Worm (Caenorhabditis elegans) whole organism, L1 larva: ENCODE measurements around the gene srx-51.

ENCODE experiments used
- C16A3.4 ChIP-seq: fragments of 150-350 bp; optimal IDR thresholded peaks from 2 replicates; lab custom pipeline; 2014; ENCODE audit warnings: missing biosample characterization, missing genetic modification characterization
- C34B4.2 ChIP-seq: sonication (generic microtip); optimal IDR thresholded peaks from 2 replicates; lab custom pipeline; 2017; ENCODE audit warnings: mild to moderate bottlenecking, missing genetic modification characterization, missing compliant biosample characterization
- F16B12.6 ChIP-seq: fragments of 150-350 bp; optimal IDR thresholded peaks from 2 replicates; lab custom pipeline; 2014; ENCODE audit warnings: missing biosample characterization, missing genetic modification characterization
- ceh-8 ChIP-seq: fragments of 200-800 bp; sonication (Bioruptor generic); optimal IDR thresholded peaks from 2 replicates; lab custom pipeline; 2018; ENCODE audit warnings: mild to moderate bottlenecking, missing genetic modification characterization, moderate library complexity, missing compliant biosample characterization
- ceh-82 ChIP-seq, 3 experiments: fragments of 150-350 bp in 1 of 3; sonication (generic microtip) in 2 of 3; optimal IDR thresholded peaks; 2 replicates each; lab custom pipeline; 2014 to 2017; ENCODE audit warnings: missing biosample characterization in 3 of 3, missing genetic modification characterization in 3 of 3
- dsc-1 ChIP-seq: sonication (generic microtip); optimal IDR thresholded peaks from 2 replicates; lab custom pipeline; 2016; ENCODE audit warnings: mild to moderate bottlenecking, missing genetic modification characterization, missing compliant biosample characterization
- ets-5 ChIP-seq: fragments of 200-800 bp; sonication (Bioruptor generic); IDR thresholded peaks from 2 replicates; pipeline ENCODE4 v1.3.6; 2022; ENCODE audit warnings: missing genetic modification characterization, missing compliant biosample characterization
- fkh-10 ChIP-seq: sonication (generic microtip); optimal IDR thresholded peaks from 2 replicates; lab custom pipeline; 2017; ENCODE audit warnings: missing biosample characterization, missing genetic modification reagents, missing genetic modification characterization
- fkh-8 ChIP-seq: sonication (generic microtip); optimal IDR thresholded peaks from 2 replicates; lab custom pipeline; 2016; ENCODE audit warnings: mild to moderate bottlenecking, missing genetic modification characterization, missing compliant biosample characterization
- grh-1 ChIP-seq: fragments of 200-800 bp; sonication (Bioruptor generic); IDR thresholded peaks from 2 replicates; pipeline ENCODE4 v1.3.6; 2022; ENCODE audit warnings: missing genetic modification reagents, missing genetic modification characterization, missing compliant biosample characterization
- hlh-17 ChIP-seq: fragments of 200-800 bp; sonication (Bioruptor generic); optimal IDR thresholded peaks from 2 replicates; lab custom pipeline; 2018; ENCODE audit warnings: missing genetic modification characterization, mild to moderate bottlenecking, missing compliant biosample characterization, moderate library complexity, borderline replicate concordance
- hlh-4 ChIP-seq: sonication (generic microtip); optimal IDR thresholded peaks from 2 replicates; lab custom pipeline; 2016; ENCODE audit warnings: mild to moderate bottlenecking, missing genetic modification characterization, missing compliant biosample characterization
- isw-1 ChIP-seq: fragments of 200-800 bp; sonication (Bioruptor generic); IDR thresholded peaks from 2 replicates; pipeline ENCODE4 v1.3.6; 2022; ENCODE audit warnings: missing genetic modification characterization, missing compliant biosample characterization
- lin-13 ChIP-seq: fragments of 150-350 bp; optimal IDR thresholded peaks from 2 replicates; lab custom pipeline; 2014; ENCODE audit warnings: missing biosample characterization, missing genetic modification reagents, missing genetic modification characterization
- lin-35 ChIP-seq, 2 experiments: fragments of 150-350 bp; optimal IDR thresholded peaks; 2 replicates each; lab custom pipeline; 2014; ENCODE audit warnings: missing biosample characterization in 2 of 2, missing genetic modification characterization in 2 of 2, missing genetic modification reagents in 2 of 2
- lin-39 ChIP-seq: fragments of 150-350 bp; optimal IDR thresholded peaks from 2 replicates; lab custom pipeline; 2014; ENCODE audit warnings: missing biosample characterization, missing genetic modification reagents, missing genetic modification characterization
- lir-3 ChIP-seq: sonication (generic microtip); optimal IDR thresholded peaks from 2 replicates; lab custom pipeline; 2016; ENCODE audit warnings: mild to moderate bottlenecking, missing genetic modification characterization, moderate library complexity, missing compliant biosample characterization; ENCODE audit not compliant: poor library complexity
- lsy-2 ChIP-seq, 2 experiments: fragments of 150-350 bp; optimal IDR thresholded peaks; 2 replicates each; lab custom pipeline; 2014; ENCODE audit warnings: missing biosample characterization in 2 of 2, missing genetic modification characterization in 2 of 2
- mdl-1 ChIP-seq, 2 experiments: fragments of 150-350 bp; optimal IDR thresholded peaks; 2 replicates each; lab custom pipeline; 2014 to 2017; ENCODE audit warnings: missing biosample characterization in 2 of 2, missing genetic modification characterization in 2 of 2, inconsistent platforms in 1 of 2
- nhr-19 ChIP-seq: fragments of 200-800 bp; sonication (Bioruptor generic); conservative IDR thresholded peaks from 2 replicates; pipeline ENCODE4 v1.3.6; 2022; ENCODE audit warnings: missing genetic modification characterization, missing compliant biosample characterization
- nhr-237 ChIP-seq: fragments of 150-350 bp; optimal IDR thresholded peaks from 2 replicates; lab custom pipeline; 2014; ENCODE audit warnings: missing biosample characterization, missing genetic modification characterization
- nhr-47 ChIP-seq: sonication (generic microtip); optimal IDR thresholded peaks from 2 replicates; lab custom pipeline; 2016; ENCODE audit warnings: mild to moderate bottlenecking, missing genetic modification characterization, moderate library complexity, missing compliant biosample characterization
- nhr-71 ChIP-seq: sonication (generic microtip); optimal IDR thresholded peaks from 2 replicates; lab custom pipeline; 2016; ENCODE audit warnings: mild to moderate bottlenecking, missing genetic modification characterization, moderate library complexity, missing compliant biosample characterization
- nhr-77 ChIP-seq: fragments of 150-350 bp; optimal IDR thresholded peaks from 2 replicates; lab custom pipeline; 2014; ENCODE audit warnings: missing biosample characterization, missing genetic modification characterization
- pax-3 ChIP-seq: fragments of 200-800 bp; sonication (Bioruptor generic); optimal IDR thresholded peaks from 2 replicates; lab custom pipeline; 2018; ENCODE audit warnings: mild to moderate bottlenecking, missing genetic modification characterization, moderate library complexity, missing compliant biosample characterization
- pqm-1 ChIP-seq: sonication (generic microtip); optimal IDR thresholded peaks from 3 replicates; lab custom pipeline; 2017; ENCODE audit warnings: missing biosample characterization, missing genetic modification characterization
- snpc-4 ChIP-seq: fragments of 150-350 bp; optimal IDR thresholded peaks from 2 replicates; lab custom pipeline; 2014; ENCODE audit warnings: missing biosample characterization, missing genetic modification characterization
- snu-23 ChIP-seq: sonication (generic microtip); optimal IDR thresholded peaks from 2 replicates; lab custom pipeline; 2016; ENCODE audit warnings: missing genetic modification characterization, missing compliant biosample characterization
- swsn-7 ChIP-seq: sonication (generic microtip); optimal IDR thresholded peaks from 2 replicates; lab custom pipeline; 2016; ENCODE audit warnings: missing genetic modification characterization, missing compliant biosample characterization
- unc-86 ChIP-seq: sonication (generic microtip); optimal IDR thresholded peaks from 2 replicates; lab custom pipeline; 2016; ENCODE audit warnings: missing genetic modification characterization, missing compliant biosample characterization
- vab-15 ChIP-seq: sonication (generic microtip); optimal IDR thresholded peaks from 2 replicates; lab custom pipeline; 2017; ENCODE audit warnings: missing genotype, mild to moderate bottlenecking, missing genetic modification characterization, missing compliant biosample characterization
- zip-4 ChIP-seq: fragments of 200-800 bp; sonication (Bioruptor generic); optimal IDR thresholded peaks from 2 replicates; lab custom pipeline; 2018; ENCODE audit warnings: mild to moderate bottlenecking, missing genetic modification characterization, moderate library complexity, missing compliant biosample characterization
- ztf-4 ChIP-seq: fragments of 150-350 bp; optimal IDR thresholded peaks from 2 replicates; lab custom pipeline; 2014; ENCODE audit warnings: missing biosample characterization, missing genetic modification characterization

Gene srx-51

DNA sequence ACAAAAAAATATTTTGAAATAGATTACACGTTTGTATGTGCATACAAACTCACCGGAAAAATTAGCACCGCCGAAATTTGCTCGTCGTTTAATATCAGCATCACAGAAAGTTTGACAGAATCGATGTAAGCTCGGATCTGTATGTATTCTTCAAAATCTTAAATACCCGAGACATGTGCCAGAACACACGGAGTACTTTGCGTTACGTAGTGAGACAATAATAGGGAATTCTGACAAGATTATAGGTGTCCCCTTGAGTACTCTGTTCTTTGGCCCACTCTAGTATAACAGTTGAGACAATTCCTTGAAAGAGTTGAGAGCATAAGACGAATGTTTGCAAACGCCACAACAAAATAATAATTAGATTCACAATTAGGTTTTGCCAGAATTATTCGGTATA lies 21.9 kb downstream of the srx-51 start, which contains the start of gene srx-48:
TSS of gene srx-48 (minus strand) at position 101 of the 400 bp plus-strand sequence.
- no peak for TF ChIP-seq vab-15 (tag; lab: Kevin White, UChicago)
- no peak for TF ChIP-seq lsy-2 (tag; optimal IDR thresholded peaks at IDR 0.05; lab: Kevin White, UChicago)
- no peak for TF ChIP-seq hlh-17 (GFP tag; lab: Kevin White, UChicago)
- TF ChIP-seq pax-3 (tag; lab: Kevin White, UChicago), result peak; percentile 67
- TF ChIP-seq nhr-77 (tag; lab: Kevin White, UChicago), result no peak

DNA sequence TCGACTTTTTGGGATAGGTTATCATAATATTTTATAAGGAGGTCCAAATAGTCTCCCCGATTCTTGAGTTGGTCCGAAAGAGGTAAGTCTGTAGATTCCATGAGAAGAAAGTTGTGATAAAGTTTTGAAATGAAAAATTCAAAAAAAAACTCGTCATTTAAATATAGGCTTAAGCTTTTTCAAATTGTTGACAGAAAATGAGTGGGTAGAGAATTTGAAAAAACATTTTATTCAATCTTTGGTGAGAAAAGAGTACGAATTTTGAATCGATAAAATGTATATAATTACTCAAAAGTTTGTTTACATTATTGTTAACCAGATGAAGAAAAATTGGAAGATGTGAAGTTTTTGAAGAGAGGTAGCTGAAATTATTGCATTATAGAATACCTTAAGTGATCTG lies 23.8 kb downstream of the srx-51 start, which contains the start of gene T26H8.5:
TSS of gene T26H8.5 (minus strand) at position 101 of the 400 bp plus-strand sequence.
- TF ChIP-seq ceh-82 (tag; optimal IDR thresholded peaks at IDR 0.05; lab: Kevin White, UChicago) (no peak), zip-4 (GFP tag; lab: Kevin White, UChicago) (no peak), pax-3 (tag; lab: Kevin White, UChicago) (peak; percentile 46), pqm-1 (no peak)

DNA sequence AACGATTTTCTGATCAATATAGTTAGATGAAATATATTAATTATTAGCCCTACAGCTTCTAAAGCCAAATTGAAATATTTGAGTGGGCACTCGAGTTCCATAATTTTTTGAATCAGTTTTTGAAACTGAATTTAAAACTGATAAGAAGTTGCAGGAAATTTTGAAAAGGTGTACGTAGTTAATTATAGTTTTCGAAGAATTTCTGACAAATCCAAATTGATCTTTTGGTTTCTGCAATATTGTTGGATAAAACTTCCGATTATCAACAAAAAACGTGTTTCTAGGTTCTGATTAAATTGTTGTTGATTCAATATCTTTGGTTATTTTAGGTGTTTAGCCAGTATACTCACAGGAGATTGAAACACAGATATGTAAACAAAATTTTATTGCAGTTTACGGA lies 25.0 kb downstream of the srx-51 start, which contains the start of gene T26H8.4:
TSS of gene T26H8.4 (minus strand) at position 101 of the 400 bp plus-strand sequence.
- TF ChIP-seq lin-39 (tag; lab: Kevin White, UChicago) (no peak), mdl-1 (tag; optimal IDR thresholded peaks at IDR 0.05; lab: Kevin White, UChicago) (no peak), pax-3 (tag; lab: Kevin White, UChicago) (peak; percentile 66)

DNA sequence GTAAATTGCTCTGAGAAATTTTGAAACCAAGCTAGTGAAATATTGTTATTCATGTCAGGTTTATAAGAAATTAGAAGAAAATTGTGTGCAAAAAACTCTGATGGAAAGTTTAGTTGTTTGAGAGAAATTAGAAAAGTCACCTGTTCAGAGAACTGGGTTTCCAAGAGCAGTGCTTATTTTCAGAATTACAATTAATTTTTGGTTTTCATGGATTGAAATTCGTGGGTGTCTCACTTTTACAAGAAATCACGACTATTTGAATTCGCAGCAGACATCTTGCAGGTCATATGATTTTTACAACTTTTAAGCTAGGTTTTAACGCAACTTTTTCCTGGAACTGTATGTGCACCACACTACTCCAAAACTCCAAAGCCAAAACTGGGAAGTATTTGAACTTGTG lies 27.3 kb downstream of the srx-51 start, which contains the start of gene srz-10:
TSS of gene srz-10 (minus strand) at position 88 of the 400 bp plus-strand sequence.
- TF ChIP-seq dsc-1 (tag; lab: Kevin White, UChicago), result no peak
- TF ChIP-seq lin-13 (GFP tag; lab: Kevin White, UChicago), result no peak
- no peak for TF ChIP-seq isw-1 (GFP tag; lab: Robert Waterston, UW)
- peak; percentile 47 for TF ChIP-seq nhr-71 (tag; lab: Kevin White, UChicago)
- TF ChIP-seq nhr-47 (tag; lab: Kevin White, UChicago), result peak; percentile 42
- no peak for TF ChIP-seq fkh-10 (GFP tag; lab: Kevin White, UChicago)
- no peak for TF ChIP-seq nhr-237
- no peak for TF ChIP-seq C16A3.4 (tag; lab: Kevin White, UChicago)
- peak; percentile 98 for TF ChIP-seq hlh-4 (tag; lab: Kevin White, UChicago)
- TF ChIP-seq pax-3 (tag; lab: Kevin White, UChicago), result no peak
- no peak for TF ChIP-seq lir-3 (tag; lab: Kevin White, UChicago)
- TF ChIP-seq snpc-4 (tag; lab: Kevin White, UChicago), result no peak
- TF ChIP-seq fkh-8 (tag; lab: Kevin White, UChicago), result peak; percentile 64
- no peak for TF ChIP-seq grh-1 (GFP tag; lab: Robert Waterston, UW)
- no peak for TF ChIP-seq nhr-19 (GFP tag; lab: Robert Waterston, UW)
- no peak for TF ChIP-seq ceh-8
- no peak for TF ChIP-seq ztf-4
- TF ChIP-seq, all 84 proteins: peak for 4

DNA sequence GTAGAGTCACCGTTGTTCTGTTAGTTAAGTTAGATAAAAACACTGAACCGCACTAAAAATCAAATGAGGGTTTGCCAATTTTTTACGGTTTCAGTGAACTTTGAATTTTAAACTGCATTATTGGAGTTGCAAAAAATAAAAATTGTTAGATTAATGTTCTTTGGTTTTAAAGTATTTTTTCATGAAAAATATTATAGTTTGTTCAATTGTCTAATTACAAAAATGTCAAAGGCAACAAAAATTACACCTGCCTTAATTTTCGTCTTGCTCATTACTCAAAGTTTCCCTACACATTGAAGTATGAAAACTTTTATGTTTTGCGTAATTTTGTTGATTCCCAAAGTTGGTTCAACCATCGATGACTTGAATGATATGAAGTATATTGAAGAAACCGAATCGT lies 29.1 kb downstream of the srx-51 start, which contains the start of gene irld-62:
TSS of gene irld-62 (plus strand) at position 301 of the 400 bp plus-strand sequence.
- TF ChIP-seq ets-5 (GFP tag; lab: Robert Waterston, UW) (no peak), unc-86 (tag; lab: Kevin White, UChicago) (no peak), pax-3 (tag; lab: Kevin White, UChicago) (no peak), swsn-7 (no peak), F16B12.6 (tag; lab: Kevin White, UChicago) (no peak), lin-35 (GFP tag; optimal IDR thresholded peaks at IDR 0.05; lab: Kevin White, UChicago) (no peak), nhr-71 (tag; lab: Kevin White, UChicago) (no peak), hlh-17 (GFP tag; lab: Kevin White, UChicago) (no peak), C34B4.2 (no peak), snu-23 (GFP tag; lab: Kevin White, UChicago) (no peak)
